Fruit fly (Drosophila melanogaster) whole organism: ENCODE measurements around the gene CG14377.

Source experiments
- CG8478 ChIP-seq: fragments of >200 bp; optimal IDR thresholded peaks from 2 replicates; lab custom pipeline; 2018; ENCODE audit warnings: inconsistent platforms
- EcR ChIP-seq, 2 experiments: fragments of >200 bp; optimal IDR thresholded peaks; 2 replicates each; lab custom pipeline; 2017; ENCODE audit warnings: missing biosample characterization in 2 of 2, missing genetic modification characterization in 2 of 2, missing genetic modification reagents in 2 of 2
- psq ChIP-seq: fragments of >200 bp; optimal IDR thresholded peaks from 2 replicates; lab custom pipeline; 2017
- usp ChIP-seq: fragments of >200 bp; optimal IDR thresholded peaks from 2 replicates; lab custom pipeline; 2017; ENCODE audit warnings: missing biosample characterization, missing genetic modification characterization, mixed read lengths

DNA sequence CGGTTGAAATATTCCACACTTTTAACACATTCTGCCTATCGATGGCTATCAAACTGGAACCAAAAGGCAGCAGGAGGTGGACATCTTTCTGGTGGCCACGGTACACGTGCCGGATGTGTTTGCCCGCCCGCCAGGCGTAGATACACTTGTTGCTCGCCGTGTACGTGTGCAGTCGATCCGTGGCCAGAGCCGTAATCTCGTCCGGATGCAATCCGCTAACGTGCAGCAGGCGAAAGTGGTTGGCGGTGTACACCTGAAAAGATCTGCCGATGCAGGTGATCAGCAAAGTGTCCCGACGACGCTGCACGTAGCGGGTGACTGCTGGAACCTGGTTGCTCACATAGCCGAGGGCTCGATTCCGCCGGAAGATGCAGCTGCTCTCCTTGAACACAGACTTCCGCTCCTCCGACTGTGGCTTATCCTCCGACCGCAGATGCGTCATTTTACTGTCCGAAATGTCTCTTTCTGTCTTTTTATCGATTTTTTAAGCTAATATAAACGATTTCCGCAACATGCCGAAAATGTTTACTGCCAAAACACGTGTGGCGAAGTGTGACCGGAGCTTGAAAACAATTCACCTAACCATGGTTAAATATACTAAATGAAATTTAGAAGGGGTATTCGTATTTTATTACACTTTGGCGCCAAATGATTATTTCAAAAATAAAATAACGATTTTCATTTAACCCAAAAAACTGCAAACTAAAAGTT is 9.3 kb upstream of the CG14377 start, which contains the start of gene CG9799:
- TF ChIP-seq psq (lab: Kevin White, UChicago) (no peak), usp (no peak), CG8478 (lab: Kevin White, UChicago) (no peak), EcR (GFP tag; optimal IDR thresholded peaks at IDR 0.05; lab: Kevin White, UChicago) (no peak)
